Worm (Caenorhabditis elegans) whole organism, L4/young adult: ENCODE results near the gene mth-2.

Experiments used
- W03F9.2 ChIP-seq: fragments of 150-350 bp; optimal IDR thresholded peaks from 2 replicates; lab custom pipeline; 2014; ENCODE audit warnings: missing biosample characterization, missing genetic modification characterization
- dao-5 ChIP-seq: sonication (generic microtip); optimal IDR thresholded peaks from 2 replicates; lab custom pipeline; 2016; ENCODE audit warnings: missing genotype, missing genetic modification characterization, moderate library complexity, missing compliant biosample characterization

ce11 chrII:4157817-4158216 is 36.3 kb downstream of the mth-2 start:
- TF ChIP-seq dao-5 (no peak), W03F9.2 (tag; lab: Kevin White, UChicago) (no peak)
